Fruit fly (Drosophila melanogaster) whole organism, pupa: ENCODE data around the gene Mdh2.

Source experiments
- CG10348 ChIP-seq: fragments of 200-800 bp; sonication (Bioruptor generic); IDR thresholded peaks from 2 replicates; pipeline ENCODE4 v1.3.6; 2022; ENCODE audit warnings: missing biosample characterization, missing genetic modification characterization
- CG12605 ChIP-seq: fragments of 200-800 bp; sonication (Bioruptor generic); IDR thresholded peaks from 2 replicates; pipeline ENCODE4 v1.3.6; 2022; ENCODE audit warnings: missing biosample characterization, missing genetic modification characterization
- CG13204 ChIP-seq: fragments of 200-800 bp; sonication (Bioruptor generic); optimal IDR thresholded peaks from 2 replicates; lab custom pipeline; 2018; ENCODE audit warnings: missing biosample characterization, mild to moderate bottlenecking, missing genetic modification characterization, moderate library complexity
- CG14655 ChIP-seq: fragments of 200-800 bp; sonication (Bioruptor generic); optimal IDR thresholded peaks from 3 replicates; lab custom pipeline; 2017; ENCODE audit warnings: mild to moderate bottlenecking, missing biosample characterization, missing genetic modification reagents, missing genetic modification characterization
- CG15710 ChIP-seq: fragments of 200-800 bp; sonication (Bioruptor generic); optimal IDR thresholded peaks from 2 replicates; lab custom pipeline; 2018; ENCODE audit warnings: missing biosample characterization, mild to moderate bottlenecking, missing genetic modification characterization, moderate library complexity
- CG17806 ChIP-seq: fragments of 200-800 bp; sonication (Bioruptor generic); optimal IDR thresholded peaks from 2 replicates; lab custom pipeline; 2018; ENCODE audit warnings: missing biosample characterization, mild to moderate bottlenecking, missing genetic modification characterization, moderate library complexity
- CG32121 ChIP-seq: fragments of 200-800 bp; sonication (Bioruptor generic); IDR thresholded peaks from 2 replicates; pipeline ENCODE4 v1.3.6; 2022; ENCODE audit warnings: missing biosample characterization, missing genetic modification characterization
- CG34367 ChIP-seq: fragments of 200-800 bp; sonication (Bioruptor generic); optimal IDR thresholded peaks from 2 replicates; lab custom pipeline; 2018; ENCODE audit warnings: missing biosample characterization, mild to moderate bottlenecking, missing genetic modification characterization
- CG4496 ChIP-seq: fragments of 200-800 bp; sonication (Bioruptor generic); IDR thresholded peaks from 3 replicates; pipeline ENCODE4 v1.3.6; 2022; ENCODE audit warnings: missing biosample characterization, missing genetic modification characterization
- CG8159 ChIP-seq: fragments of 200-800 bp; sonication (Bioruptor generic); optimal IDR thresholded peaks from 3 replicates; lab custom pipeline; 2018; ENCODE audit warnings: missing biosample characterization, mild to moderate bottlenecking, missing genetic modification characterization, moderate library complexity
- CG8301 ChIP-seq: fragments of 200-800 bp; sonication (Bioruptor generic); optimal IDR thresholded peaks from 2 replicates; lab custom pipeline; 2018; ENCODE audit warnings: missing biosample characterization, mild to moderate bottlenecking, missing genetic modification characterization
- CG9948 ChIP-seq: fragments of 200-800 bp; sonication (Bioruptor generic); optimal IDR thresholded peaks from 2 replicates; lab custom pipeline; 2018; ENCODE audit warnings: missing biosample characterization, mild to moderate bottlenecking, missing genetic modification characterization, moderate library complexity
- D1 ChIP-seq: fragments of 200-800 bp; sonication (Bioruptor generic); optimal IDR thresholded peaks from 2 replicates; lab custom pipeline; 2018; ENCODE audit warnings: missing biosample characterization, mild to moderate bottlenecking, missing genetic modification characterization, moderate library complexity
- EcR ChIP-seq: fragments of 200-800 bp; sonication (Bioruptor generic); optimal IDR thresholded peaks from 3 replicates; lab custom pipeline; 2019; ENCODE audit warnings: missing biosample characterization, missing genetic modification characterization, mild to moderate bottlenecking, moderate library complexity, missing genetic modification reagents
- Ets98B ChIP-seq: fragments of 200-800 bp; sonication (Bioruptor generic); IDR thresholded peaks from 2 replicates; pipeline ENCODE4 v1.3.6; 2022; ENCODE audit warnings: missing biosample characterization, missing genetic modification characterization
- Pif1A ChIP-seq: fragments of 200-800 bp; sonication (Bioruptor generic); optimal IDR thresholded peaks from 3 replicates; lab custom pipeline; 2016; ENCODE audit warnings: missing biosample characterization, missing genetic modification characterization
- Pif1B ChIP-seq: fragments of 200-800 bp; sonication (Bioruptor generic); optimal IDR thresholded peaks from 3 replicates; lab custom pipeline; 2016; ENCODE audit warnings: missing biosample characterization, missing genetic modification characterization
- Snoo ChIP-seq: fragments of 200-800 bp; sonication (Bioruptor generic); optimal IDR thresholded peaks from 3 replicates; lab custom pipeline; 2017; ENCODE audit warnings: missing biosample characterization, mild to moderate bottlenecking, missing genetic modification characterization, inconsistent platforms
- fd96Ca ChIP-seq: fragments of 200-800 bp; sonication (Bioruptor generic); IDR thresholded peaks from 3 replicates; pipeline ENCODE4 v1.3.6; 2022; ENCODE audit warnings: missing biosample characterization, missing genetic modification characterization
- gl ChIP-seq: fragments of 200-800 bp; sonication (Bioruptor generic); optimal IDR thresholded peaks from 2 replicates; lab custom pipeline; 2018; ENCODE audit warnings: missing biosample characterization, mild to moderate bottlenecking, missing genetic modification characterization
- rn ChIP-seq: fragments of 200-800 bp; sonication (Bioruptor generic); IDR thresholded peaks from 2 replicates; pipeline ENCODE4 v1.3.6; 2022; ENCODE audit warnings: missing biosample characterization, missing genetic modification characterization

Mdh2 gene

dm6 chr3R:18234699-18235257, 8.6 kb downstream of the Mdh2 start:
- TF ChIP-seq fd96Ca (0 out of 3 replicates have a peak, but pooled peaks have one; percentile 14), CG14655 (GFP tag; lab: Kevin White, UChicago) (no peak), EcR (GFP tag; lab: Kevin White, UChicago) (no peak)

- no peak for TF ChIP-seq Ets98B (GFP tag; lab: Robert Waterston, UW)
- no peak; the same call in 1 of the 2 replicates for TF ChIP-seq CG12605 (GFP tag; lab: Robert Waterston, UW)
- peak; percentile 3 for TF ChIP-seq CG13204 (GFP tag; lab: Kevin White, UChicago)
- TF ChIP-seq CG4496 (GFP tag; lab: Robert Waterston, UW), result peak; percentile 61; the same call in 2 of the 3 replicates
Measured at dm6 chr3R:18235879-18236278, 9.7 kb downstream of the Mdh2 start, which contains the start of gene repo. TSS of gene repo (plus strand) at chr3R:18236192.

DNA sequence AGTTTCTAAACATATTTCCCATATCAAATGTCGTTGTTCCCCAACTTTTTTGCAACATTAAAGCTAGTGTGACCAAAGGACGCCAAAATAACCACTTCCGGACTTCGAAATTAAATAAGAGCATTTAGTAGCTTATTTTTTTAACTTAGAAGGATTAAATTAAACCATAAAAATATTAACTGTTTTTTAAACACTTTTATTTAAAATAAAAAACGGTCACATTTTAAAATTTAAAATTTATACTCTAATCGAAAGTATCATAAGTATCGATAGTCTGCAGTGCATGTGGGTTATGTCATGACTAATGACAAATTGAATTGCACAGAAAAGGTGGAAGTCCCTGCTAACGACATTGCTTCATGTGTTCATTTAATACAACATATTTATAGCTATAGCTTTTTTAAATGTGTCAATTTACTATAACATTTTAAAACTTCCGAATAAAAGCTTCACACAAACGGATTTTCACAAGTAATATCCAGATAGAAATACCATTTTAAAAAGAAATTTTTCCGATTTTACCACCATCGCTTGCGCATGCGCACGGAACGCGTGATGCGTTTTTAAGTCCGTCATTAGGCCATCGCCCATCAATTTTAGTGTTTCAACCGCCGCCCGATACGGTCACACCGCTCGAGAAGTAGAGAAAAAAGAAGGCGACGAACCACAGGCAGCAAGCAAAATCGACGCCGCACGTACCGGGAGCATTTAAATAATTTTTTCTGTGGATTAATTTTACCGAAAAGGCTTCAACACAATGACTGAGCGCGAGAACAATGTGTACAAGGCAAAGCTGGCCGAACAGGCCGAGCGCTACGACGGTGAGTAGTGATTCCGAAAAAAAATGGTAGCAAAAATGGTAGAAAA, 16.1 kb downstream of the Mdh2 start, which contains the start of the genes CG7156 and 14-3-3epsilon:
Gene CG7156, minus strand, starts transcription at position 71 of the 867 bp plus-strand sequence.
Gene 14-3-3epsilon, plus strand, starts transcription at position 443 of the 867 bp plus-strand sequence.
- TF ChIP-seq CG9948 (tag; lab: Kevin White, UChicago), result no peak
- no peak for TF ChIP-seq fd96Ca
- TF ChIP-seq CG8159 (tag; lab: Kevin White, UChicago), result no peak
- TF ChIP-seq CG34367, result peak; percentile 9
- TF ChIP-seq rn (GFP tag; lab: Robert Waterston, UW), result no peak
- no peak for TF ChIP-seq CG12605 (GFP tag; lab: Robert Waterston, UW)
- peak; percentile 12; the same call in 1 of the 2 replicates for TF ChIP-seq Ets98B (GFP tag; lab: Robert Waterston, UW)
- no peak for TF ChIP-seq CG14655 (GFP tag; lab: Kevin White, UChicago)
- TF ChIP-seq CG15710 (tag; lab: Kevin White, UChicago), result no peak
- no peak for TF ChIP-seq gl
- peak; percentile 34 for TF ChIP-seq Snoo (tag; lab: Kevin White, UChicago)
- no peak for TF ChIP-seq CG32121 (GFP tag; lab: Robert Waterston, UW)
- peak; percentile 38 for TF ChIP-seq Pif1A (GFP tag; lab: Kevin White, UChicago)
- TF ChIP-seq CG4496 (GFP tag; lab: Robert Waterston, UW), result peak; percentile 47; the same call in 1 of the 3 replicates
- TF ChIP-seq CG13204 (GFP tag; lab: Kevin White, UChicago), result no peak
- TF ChIP-seq Pif1B (GFP tag; lab: Kevin White, UChicago), result no peak
- no peak for TF ChIP-seq D1 (tag; lab: Kevin White, UChicago)
- TF ChIP-seq CG17806 (tag; lab: Kevin White, UChicago), result no peak
- peak; percentile 15 for TF ChIP-seq EcR (GFP tag; lab: Kevin White, UChicago)
- TF ChIP-seq CG10348 (GFP tag; lab: Robert Waterston, UW), result no peak
- TF ChIP-seq CG8301 (tag; lab: Kevin White, UChicago), result no peak

DNA sequence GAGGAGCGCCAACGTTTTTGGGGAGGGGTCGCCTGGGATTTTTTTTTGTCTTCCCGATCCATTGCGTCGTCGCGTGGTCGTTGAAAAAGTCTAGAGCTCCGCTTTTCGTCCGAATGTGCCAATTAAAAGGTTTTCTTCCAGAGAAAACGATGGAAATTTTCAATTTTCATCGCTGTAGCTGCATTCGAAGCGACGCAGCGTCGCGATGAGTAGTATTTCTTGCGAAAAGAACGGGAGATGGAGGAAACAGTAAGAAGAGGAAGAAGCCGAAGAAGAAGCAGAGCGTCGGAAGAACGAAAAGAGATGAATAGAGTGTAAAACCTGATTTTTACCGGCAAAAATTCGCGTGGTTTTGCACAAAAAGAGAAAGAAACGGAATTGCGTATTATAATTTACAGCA, 16.8 kb downstream of the Mdh2 start:
- no peak for TF ChIP-seq CG34367
- TF ChIP-seq, all 21 proteins: peak for 0

dm6 chr3R:18243718-18244170, 17.5 kb downstream of the Mdh2 start:
- TF ChIP-seq Snoo (tag; lab: Kevin White, UChicago) (peak; percentile 37), CG8159 (tag; lab: Kevin White, UChicago) (peak; percentile 16), Pif1A (GFP tag; lab: Kevin White, UChicago) (peak; percentile 41), CG32121 (GFP tag; lab: Robert Waterston, UW) (peak; percentile 55; the same call in 1 of the 2 replicates), CG14655 (GFP tag; lab: Kevin White, UChicago) (peak; percentile 39), Pif1B (GFP tag; lab: Kevin White, UChicago) (peak; percentile 39), CG4496 (GFP tag; lab: Robert Waterston, UW) (peak; percentile 67), CG8301 (tag; lab: Kevin White, UChicago) (peak; percentile 9), gl (no peak), CG12605 (GFP tag; lab: Robert Waterston, UW) (no peak), D1 (tag; lab: Kevin White, UChicago) (no peak), fd96Ca (peak; percentile 71), CG10348 (GFP tag; lab: Robert Waterston, UW) (no peak), CG15710 (tag; lab: Kevin White, UChicago) (peak; percentile 11), Ets98B (GFP tag; lab: Robert Waterston, UW) (peak; percentile 71), CG9948 (tag; lab: Kevin White, UChicago) (no peak)
